Worm (Caenorhabditis elegans): ENCODE results near the gene sid-1.

DNA sequence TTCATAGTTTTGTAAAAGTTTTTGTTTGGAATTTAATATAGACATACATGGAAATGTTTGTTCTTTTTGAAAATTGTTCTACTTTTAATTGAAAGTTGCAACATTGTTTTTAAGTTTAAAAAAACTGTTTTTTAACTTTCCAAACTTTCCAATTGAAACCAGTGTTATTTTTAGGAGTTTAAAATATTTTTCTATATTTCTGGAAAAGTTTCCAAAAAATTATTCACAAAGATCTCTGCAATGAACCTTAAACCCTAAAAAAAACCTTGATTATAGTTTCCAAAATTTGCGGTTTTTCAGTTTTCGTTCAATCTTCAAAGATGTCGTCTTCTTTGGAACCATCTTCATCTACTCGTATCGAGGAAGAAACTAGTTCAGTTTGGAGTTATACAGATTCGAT is 12.7 kb downstream of the sid-1 start, which contains the start of gene F14F9.4:
- TF ChIP-seq nhr-77 (tag; optimal IDR thresholded peaks at IDR 0.05) = no peak
- no peak for TF ChIP-seq pqm-1 (tag; optimal IDR thresholded peaks at IDR 0.05)
